Worm (Caenorhabditis elegans) whole organism, L3 larva: Measurements from ENCODE around the gene M01F1.9.

Experiments used
- R02D3.7 ChIP-seq: fragments of 150-350 bp; optimal IDR thresholded peaks from 2 replicates; lab custom pipeline; 2014; ENCODE audit warnings: missing biosample characterization, missing genetic modification characterization
- ZK546.5 ChIP-seq: sonication (generic microtip); optimal IDR thresholded peaks from 2 replicates; lab custom pipeline; 2017; ENCODE audit warnings: missing biosample characterization, missing genetic modification characterization
- aly-2 ChIP-seq: fragments of 150-350 bp; optimal IDR thresholded peaks from 2 replicates; lab custom pipeline; 2014; ENCODE audit warnings: missing biosample characterization, missing genetic modification characterization
- ama-1 ChIP-seq: fragments of 150-350 bp; optimal IDR thresholded peaks from 2 replicates; lab custom pipeline; 2018
- ceh-16 ChIP-seq: sonication (generic microtip); optimal IDR thresholded peaks from 2 replicates; lab custom pipeline; 2017; ENCODE audit warnings: missing biosample characterization, missing genetic modification characterization
- ceh-28 ChIP-seq: fragments of 150-350 bp; optimal IDR thresholded peaks from 2 replicates; lab custom pipeline; 2014; ENCODE audit warnings: missing biosample characterization, missing genetic modification reagents, missing genetic modification characterization
- ceh-82 ChIP-seq: fragments of 150-350 bp; optimal IDR thresholded peaks from 2 replicates; lab custom pipeline; 2014; ENCODE audit warnings: missing biosample characterization, missing genetic modification characterization
- ceh-9 ChIP-seq: sonication (generic microtip); optimal IDR thresholded peaks from 2 replicates; lab custom pipeline; 2018; ENCODE audit warnings: missing biosample characterization, missing genetic modification characterization
- daf-12 ChIP-seq: fragments of 150-350 bp; optimal IDR thresholded peaks from 2 replicates; lab custom pipeline; 2014; ENCODE audit warnings: missing biosample characterization, missing genetic modification reagents, missing genetic modification characterization
- egl-27 ChIP-seq: sonication (generic microtip); optimal IDR thresholded peaks from 4 replicates; lab custom pipeline; 2017; ENCODE audit warnings: missing biosample characterization, missing genetic modification reagents, missing genetic modification characterization
- egl-5 ChIP-seq: fragments of 150-350 bp; optimal IDR thresholded peaks from 2 replicates; lab custom pipeline; 2017; ENCODE audit warnings: missing biosample characterization, missing genetic modification reagents, missing genetic modification characterization, inconsistent platforms
- elt-1 ChIP-seq: fragments of 150-350 bp; optimal IDR thresholded peaks from 2 replicates; lab custom pipeline; 2014; ENCODE audit warnings: missing biosample characterization, missing genetic modification characterization
- elt-2 ChIP-seq: sonication (generic microtip); optimal IDR thresholded peaks from 2 replicates; lab custom pipeline; 2016; ENCODE audit warnings: missing genetic modification reagents, mild to moderate bottlenecking, missing genetic modification characterization, missing compliant biosample characterization
- elt-3 ChIP-seq, 3 experiments: fragments of 150-350 bp in 1 of 3; sonication (generic microtip) in 2 of 3; optimal IDR thresholded peaks; 2 replicates in 2 of 3; 4 replicates in 1 of 3; lab custom pipeline; 2014 to 2017; ENCODE audit warnings: missing biosample characterization in 3 of 3, missing genetic modification characterization in 3 of 3
- eor-1 ChIP-seq, 2 experiments: fragments of 150-350 bp; optimal IDR thresholded peaks; 2 replicates each; lab custom pipeline; 2014 to 2018; ENCODE audit warnings: missing biosample characterization in 2 of 2, missing genetic modification characterization in 2 of 2
- fkh-10 ChIP-seq: sonication (generic microtip); optimal IDR thresholded peaks from 2 replicates; lab custom pipeline; 2017; ENCODE audit warnings: missing biosample characterization, missing genetic modification reagents, missing genetic modification characterization
- fkh-2 ChIP-seq: fragments of 150-350 bp; optimal IDR thresholded peaks from 2 replicates; lab custom pipeline; 2014; ENCODE audit warnings: missing biosample characterization, missing genetic modification reagents, missing genetic modification characterization
- fos-1 ChIP-seq: fragments of 150-350 bp; optimal IDR thresholded peaks from 2 replicates; lab custom pipeline; 2014; ENCODE audit warnings: missing biosample characterization, missing genetic modification characterization
- hmg-11 ChIP-seq: sonication (generic microtip); optimal IDR thresholded peaks from 2 replicates; lab custom pipeline; 2016; ENCODE audit warnings: missing genetic modification characterization, missing compliant biosample characterization
- jun-1 ChIP-seq: fragments of 150-350 bp; optimal IDR thresholded peaks from 2 replicates; lab custom pipeline; 2014; ENCODE audit warnings: missing biosample characterization, missing genetic modification reagents, missing genetic modification characterization
- lin-15B ChIP-seq: fragments of 150-350 bp; optimal IDR thresholded peaks from 2 replicates; lab custom pipeline; 2014; ENCODE audit warnings: missing biosample characterization, missing genetic modification characterization
- lin-39 ChIP-seq: fragments of 150-350 bp; optimal IDR thresholded peaks from 2 replicates; lab custom pipeline; 2018; ENCODE audit warnings: missing biosample characterization, missing genetic modification reagents, missing genetic modification characterization
- lsy-12 ChIP-seq: sonication (generic microtip); optimal IDR thresholded peaks from 2 replicates; lab custom pipeline; 2016; ENCODE audit warnings: mild to moderate bottlenecking, missing genetic modification characterization, missing compliant biosample characterization
- mdl-1 ChIP-seq: fragments of 150-350 bp; optimal IDR thresholded peaks from 2 replicates; lab custom pipeline; 2014; ENCODE audit warnings: missing biosample characterization, missing genetic modification characterization
- mml-1 ChIP-seq: fragments of 150-350 bp; sonication (generic microtip); optimal IDR thresholded peaks from 3 replicates; lab custom pipeline; 2014; ENCODE audit warnings: missing biosample characterization, missing genetic modification characterization
- nfya-1 ChIP-seq: sonication (generic microtip); optimal IDR thresholded peaks from 2 replicates; lab custom pipeline; 2017; ENCODE audit warnings: missing genetic modification characterization, mild to moderate bottlenecking, missing compliant biosample characterization, antibody characterized with exemption, moderate library complexity; ENCODE audit not compliant: insufficient read depth
- nhr-11 ChIP-seq: fragments of 150-350 bp; optimal IDR thresholded peaks from 2 replicates; lab custom pipeline; 2014; ENCODE audit warnings: missing biosample characterization, missing genetic modification characterization
- nhr-12 ChIP-seq: fragments of 150-350 bp; optimal IDR thresholded peaks from 2 replicates; lab custom pipeline; 2014; ENCODE audit warnings: missing biosample characterization, missing genetic modification characterization
- nhr-23 ChIP-seq: fragments of 150-350 bp; optimal IDR thresholded peaks from 2 replicates; lab custom pipeline; 2014; ENCODE audit warnings: missing biosample characterization, missing genetic modification reagents, missing genetic modification characterization
- nhr-237 ChIP-seq: fragments of 150-350 bp; optimal IDR thresholded peaks from 2 replicates; lab custom pipeline; 2014; ENCODE audit warnings: missing biosample characterization, missing genetic modification characterization
- nhr-25 ChIP-seq: sonication (generic microtip); optimal IDR thresholded peaks from 2 replicates; lab custom pipeline; 2017; ENCODE audit warnings: missing biosample characterization, missing genetic modification characterization
- nhr-43 ChIP-seq: sonication (generic microtip); optimal IDR thresholded peaks from 2 replicates; lab custom pipeline; 2016; ENCODE audit warnings: mild to moderate bottlenecking, missing genetic modification characterization, missing compliant biosample characterization; ENCODE audit not compliant: poor library complexity, severe bottlenecking
- nhr-76 ChIP-seq: fragments of 150-350 bp; sonication (generic microtip); optimal IDR thresholded peaks from 5 replicates; lab custom pipeline; 2014; ENCODE audit warnings: missing biosample characterization, missing genetic modification characterization
- nhr-77 ChIP-seq: fragments of 150-350 bp; optimal IDR thresholded peaks from 2 replicates; lab custom pipeline; 2014; ENCODE audit warnings: missing biosample characterization, missing genetic modification characterization
- pha-4 ChIP-seq: fragments of 150-350 bp; optimal IDR thresholded peaks from 2 replicates; lab custom pipeline; 2014; ENCODE audit warnings: missing biosample characterization, missing genetic modification reagents, missing genetic modification characterization
- pqm-1 ChIP-seq: fragments of 150-350 bp; optimal IDR thresholded peaks from 2 replicates; lab custom pipeline; 2017; ENCODE audit warnings: missing biosample characterization, missing genetic modification characterization, inconsistent platforms
- sea-2 ChIP-seq: fragments of 150-350 bp; sonication (generic microtip); optimal IDR thresholded peaks from 4 replicates; lab custom pipeline; 2014; ENCODE audit warnings: missing biosample characterization, missing genetic modification reagents, missing genetic modification characterization
- skn-1 ChIP-seq: fragments of 150-350 bp; optimal IDR thresholded peaks from 2 replicates; lab custom pipeline; 2014; ENCODE audit warnings: missing biosample characterization, missing genetic modification characterization
- snpc-4 ChIP-seq: fragments of 150-350 bp; optimal IDR thresholded peaks from 2 replicates; lab custom pipeline; 2014; ENCODE audit warnings: missing biosample characterization, missing genetic modification characterization
- tbx-2 ChIP-seq: sonication (generic microtip); optimal IDR thresholded peaks from 2 replicates; lab custom pipeline; 2016; ENCODE audit warnings: mild to moderate bottlenecking, missing genetic modification characterization, missing compliant biosample characterization
- unc-39 ChIP-seq: sonication (generic microtip); optimal IDR thresholded peaks from 4 replicates; lab custom pipeline; 2017; ENCODE audit warnings: missing biosample characterization, missing genetic modification characterization
- zag-1 ChIP-seq: fragments of 150-350 bp; optimal IDR thresholded peaks from 2 replicates; lab custom pipeline; 2014; ENCODE audit warnings: missing biosample characterization, missing genetic modification characterization
- ztf-11 ChIP-seq: fragments of 150-350 bp; optimal IDR thresholded peaks from 2 replicates; lab custom pipeline; 2014; ENCODE audit warnings: missing biosample characterization, missing genetic modification characterization
- ztf-4 ChIP-seq: fragments of 150-350 bp; optimal IDR thresholded peaks from 2 replicates; lab custom pipeline; 2014; ENCODE audit warnings: missing biosample characterization, missing genetic modification characterization

M01F1.9 gene

DNA sequence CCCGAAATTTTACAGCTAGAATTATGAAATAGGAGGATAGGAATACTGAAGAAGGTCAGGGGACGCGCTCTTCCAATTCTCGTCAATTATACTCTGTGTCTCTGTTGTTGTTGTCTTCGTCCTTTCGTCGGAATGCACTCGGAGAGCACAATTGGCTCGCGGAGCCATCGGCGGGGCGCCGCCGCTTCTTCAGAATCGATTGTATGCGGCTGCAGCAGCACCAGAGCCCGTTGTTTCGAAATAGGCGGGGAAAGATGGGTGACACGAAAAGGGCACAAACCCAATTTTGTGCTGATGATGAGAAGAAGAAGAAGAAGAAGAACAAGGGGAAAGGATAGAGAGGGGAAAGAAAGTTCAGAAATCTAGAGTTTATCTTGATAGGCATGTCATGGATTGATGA lies 43.2 kb upstream of the M01F1.9 start:
- TF ChIP-seq elt-1 (tag; lab: Kevin White, UChicago): no peak
- peak; percentile 68 for TF ChIP-seq nfya-1 (tag; lab: Kevin White, UChicago)
- TF ChIP-seq lin-15B (tag; lab: Kevin White, UChicago): peak; percentile 8
- no peak for TF ChIP-seq jun-1 (tag; lab: Kevin White, UChicago)
- peak; percentile 62 for TF ChIP-seq lin-39 (tag; lab: Kevin White, UChicago)
- no peak for TF ChIP-seq nhr-11 (tag; lab: Kevin White, UChicago)
- peak; percentile 0 for TF ChIP-seq sea-2 (GFP tag; lab: Kevin White, UChicago)
- TF ChIP-seq hmg-11 (tag; lab: Kevin White, UChicago): peak; percentile 38

DNA sequence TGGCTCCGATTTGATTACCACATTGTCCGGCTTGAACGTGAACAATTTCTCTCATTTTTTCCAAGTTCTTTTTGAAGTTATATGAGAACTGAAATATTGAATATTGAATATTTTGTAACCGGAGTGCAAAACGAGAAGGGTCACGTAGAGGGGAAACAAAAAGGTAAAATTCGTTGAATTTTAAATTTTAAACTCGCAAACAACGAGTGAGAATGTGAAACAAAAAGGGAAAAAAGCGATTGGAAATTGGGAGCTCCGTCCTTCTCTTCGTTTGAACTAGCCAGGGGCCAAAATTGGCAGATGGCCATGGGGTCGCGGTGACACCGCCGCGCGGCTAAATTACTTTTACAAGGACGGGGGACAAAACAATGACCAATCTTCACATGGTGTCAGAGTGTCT lies 42.7 kb upstream of the M01F1.9 start, which contains the start of gene ben-1:
ben-1 (minus strand) TSS at position 101 of the 400 bp plus-strand sequence.
- TF ChIP-seq ceh-16 (no peak), aly-2 (tag; lab: Kevin White, UChicago) (no peak), sea-2 (GFP tag; lab: Kevin White, UChicago) (no peak), ceh-28 (tag; lab: Kevin White, UChicago) (no peak), pha-4 (no peak), egl-5 (no peak), ztf-4 (tag; lab: Kevin White, UChicago) (no peak), ztf-11 (tag; lab: Kevin White, UChicago) (no peak), elt-1 (tag; lab: Kevin White, UChicago) (no peak), R02D3.7 (tag; lab: Kevin White, UChicago) (no peak), ZK546.5 (tag; lab: Kevin White, UChicago) (no peak), nhr-237 (tag; lab: Kevin White, UChicago) (no peak), elt-2 (tag; lab: Kevin White, UChicago) (no peak), nhr-77 (tag; lab: Kevin White, UChicago) (no peak), lin-15B (tag; lab: Kevin White, UChicago) (no peak), nhr-12 (tag; lab: Kevin White, UChicago) (no peak), nhr-23 (tag; lab: Kevin White, UChicago) (no peak), mdl-1 (tag; lab: Kevin White, UChicago) (no peak), nhr-76 (tag; lab: Kevin White, UChicago) (no peak)

DNA sequence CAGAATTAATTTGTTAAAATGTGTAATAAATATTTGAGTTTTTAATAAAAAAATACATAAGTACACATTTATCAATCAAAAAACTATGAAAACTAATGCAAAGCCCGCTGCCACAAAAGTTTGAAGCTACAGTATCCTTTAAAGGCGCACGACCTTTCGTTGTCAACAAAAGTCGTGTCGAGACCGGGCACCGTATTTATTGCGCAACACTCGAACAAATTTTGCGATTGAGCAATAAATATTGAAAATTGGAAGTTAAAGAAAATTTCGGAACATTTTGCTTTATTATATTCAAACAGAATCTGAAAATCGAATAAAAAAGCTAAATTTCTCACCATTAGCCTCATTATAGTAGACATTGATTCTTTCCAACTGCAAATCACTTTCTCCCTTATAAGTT lies 42.2 kb upstream of the M01F1.9 start:
- no peak for TF ChIP-seq nhr-12 (tag; lab: Kevin White, UChicago)
- no peak for TF ChIP-seq daf-12 (tag; lab: Kevin White, UChicago)
- TF ChIP-seq mml-1 (tag; lab: Kevin White, UChicago): no peak
- no peak for TF ChIP-seq aly-2 (tag; lab: Kevin White, UChicago)
- no peak for TF ChIP-seq elt-2 (tag; lab: Kevin White, UChicago)

DNA sequence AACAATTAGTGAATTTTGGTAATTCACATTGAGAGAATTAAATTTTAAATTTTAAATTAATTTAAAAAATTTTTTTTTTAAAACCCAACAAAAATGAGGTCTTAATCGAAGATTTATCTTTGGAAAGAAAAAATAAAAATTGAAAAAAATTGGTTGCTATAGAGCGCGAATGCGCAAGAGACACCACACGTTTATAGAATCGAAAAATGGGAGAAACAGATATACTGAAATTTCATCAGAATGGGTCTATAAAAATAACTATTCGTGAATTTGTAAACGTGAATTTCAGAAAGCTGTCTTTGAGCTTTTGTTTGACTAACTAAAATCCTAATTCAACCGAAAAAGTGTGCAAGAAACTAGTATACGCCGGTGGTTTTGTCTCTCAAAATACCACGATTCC lies 41.6 kb upstream of the M01F1.9 start:
- peak; percentile 35 for TF ChIP-seq snpc-4 (tag; lab: Kevin White, UChicago)
- peak; percentile 40 for TF ChIP-seq nhr-25 (tag; lab: Kevin White, UChicago)
- TF ChIP-seq hmg-11 (tag; lab: Kevin White, UChicago): no peak
- no peak for TF ChIP-seq unc-39 (tag; lab: Kevin White, UChicago)
- TF ChIP-seq ceh-28 (tag; lab: Kevin White, UChicago): no peak
- TF ChIP-seq lsy-12 (tag; lab: Kevin White, UChicago): no peak
- no peak for TF ChIP-seq mdl-1 (tag; lab: Kevin White, UChicago)
- TF ChIP-seq tbx-2 (tag; lab: Kevin White, UChicago): no peak
- no peak for TF ChIP-seq egl-5
- no peak for TF ChIP-seq nhr-12 (tag; lab: Kevin White, UChicago)
- no peak for TF ChIP-seq mml-1 (tag; lab: Kevin White, UChicago)
- TF ChIP-seq ceh-9 (tag; lab: Kevin White, UChicago): no peak
- no peak for TF ChIP-seq sea-2 (GFP tag; lab: Kevin White, UChicago)
- no peak for TF ChIP-seq aly-2 (tag; lab: Kevin White, UChicago)
- no peak for TF ChIP-seq ceh-16
- no peak for TF ChIP-seq daf-12 (tag; lab: Kevin White, UChicago)
- TF ChIP-seq skn-1 (tag; lab: Kevin White, UChicago): no peak
- peak; percentile 38 for TF ChIP-seq pqm-1
- no peak for TF ChIP-seq nhr-237 (tag; lab: Kevin White, UChicago)
- TF ChIP-seq zag-1 (tag; lab: Kevin White, UChicago): no peak
- no peak for TF ChIP-seq ztf-11 (tag; lab: Kevin White, UChicago)
- peak; percentile 60 for TF ChIP-seq nfya-1 (tag; lab: Kevin White, UChicago)
- TF ChIP-seq nhr-43: peak; percentile 46
- TF ChIP-seq fkh-10 (GFP tag; lab: Kevin White, UChicago): no peak
- peak; percentile 82 for TF ChIP-seq lin-15B (tag; lab: Kevin White, UChicago)
- no peak for TF ChIP-seq egl-27
- TF ChIP-seq ceh-82 (tag; lab: Kevin White, UChicago): no peak
- no peak for TF ChIP-seq elt-3 (tag; optimal IDR thresholded peaks at IDR 0.05; lab: Kevin White, UChicago)
- TF ChIP-seq lin-39 (tag; lab: Kevin White, UChicago): no peak
- no peak for TF ChIP-seq eor-1 (tag; optimal IDR thresholded peaks at IDR 0.05; lab: Kevin White, UChicago)
- no peak for TF ChIP-seq fos-1 (tag; lab: Kevin White, UChicago)
- TF ChIP-seq jun-1 (tag; lab: Kevin White, UChicago): peak; percentile 18
- no peak for TF ChIP-seq ztf-4 (tag; lab: Kevin White, UChicago)
- peak; percentile 92 for TF ChIP-seq pha-4
- TF ChIP-seq nhr-77 (tag; lab: Kevin White, UChicago): no peak
- TF ChIP-seq ama-1 (lab: Kevin White, UChicago): no peak
- no peak for TF ChIP-seq fkh-2
- TF ChIP-seq nhr-23 (tag; lab: Kevin White, UChicago): peak; percentile 62
